Worm (Caenorhabditis elegans): ENCODE measurements around the gene F26F12.3.

DNA sequence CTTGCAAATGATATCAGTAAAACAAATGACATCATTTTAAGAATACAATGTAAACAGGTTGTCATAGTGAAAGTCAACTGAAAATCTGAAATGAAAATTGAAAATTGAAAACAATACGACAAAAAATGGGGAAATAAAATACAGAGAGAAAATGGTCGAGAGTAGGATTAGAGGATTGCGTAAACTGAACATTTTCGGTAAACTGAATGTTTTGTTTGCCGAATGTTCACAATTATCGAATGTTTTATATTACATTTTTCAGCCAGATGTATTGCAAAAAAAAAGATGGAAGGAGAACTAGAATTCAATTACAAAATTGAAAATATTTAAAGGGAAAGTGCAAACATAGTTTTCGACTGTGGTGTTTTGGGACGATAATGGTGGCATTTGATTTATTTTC, 19.6 kb upstream of the F26F12.3 start, which contains the start of gene F26F12.5:
- no peak for TF ChIP-seq nhr-76 (tag; optimal IDR thresholded peaks at IDR 0.05)
- TF ChIP-seq unc-62 (GFP tag; optimal IDR thresholded peaks at IDR 0.05 in 1 of 2): peak in 1 of 2 experiments; percentile 19
- TF ChIP-seq unc-62 (tag; optimal IDR thresholded peaks at IDR 0.05): no peak
- no peak for TF ChIP-seq skn-1 (tag; optimal IDR thresholded peaks at IDR 0.05)
- no peak for TF ChIP-seq ceh-44 (GFP tag; IDR thresholded peaks at IDR 0.05)
- no peak for TF ChIP-seq nhr-28 (tag; optimal IDR thresholded peaks at IDR 0.05)
- no peak for TF ChIP-seq dpl-1 (GFP tag; optimal IDR thresholded peaks at IDR 0.05)
- TF ChIP-seq nhr-237 (tag; optimal IDR thresholded peaks at IDR 0.05): no peak
- TF ChIP-seq ceh-20 (GFP tag; IDR thresholded peaks at IDR 0.05): no peak
- no peak for TF ChIP-seq egl-27 (tag; optimal IDR thresholded peaks at IDR 0.05)
- no peak for TF ChIP-seq ceh-28 (tag; optimal IDR thresholded peaks at IDR 0.05)

All from whole organism, L4 larva.